Worm (Caenorhabditis elegans) whole organism, L2 larva: ENCODE measurements around the gene C15B12.8.
A peak's percentile ranks its signal among the peaks of the same experiment; 100 is the strongest.

ENCODE experiments used
- F13H6.1 ChIP-seq: sonication (generic microtip); optimal IDR thresholded peaks from 2 replicates; lab custom pipeline; 2016; ENCODE audit warnings: missing genetic modification characterization, missing compliant biosample characterization
- R02D3.7 ChIP-seq: fragments of 150-350 bp; optimal IDR thresholded peaks from 2 replicates; lab custom pipeline; 2014; ENCODE audit warnings: missing biosample characterization, missing genetic modification characterization
- aly-2 ChIP-seq: fragments of 150-350 bp; optimal IDR thresholded peaks from 2 replicates; lab custom pipeline; 2014; ENCODE audit warnings: missing biosample characterization, missing genetic modification characterization
- ama-1 ChIP-seq: fragments of 150-350 bp; optimal IDR thresholded peaks from 2 replicates; lab custom pipeline; 2018; ENCODE audit warnings: inconsistent platforms
- ceh-16 ChIP-seq: fragments of 150-350 bp; optimal IDR thresholded peaks from 2 replicates; lab custom pipeline; 2014; ENCODE audit warnings: missing biosample characterization, missing genetic modification characterization
- ceh-82 ChIP-seq: fragments of 150-350 bp; optimal IDR thresholded peaks from 2 replicates; lab custom pipeline; 2014; ENCODE audit warnings: missing biosample characterization, missing genetic modification characterization
- crh-2 ChIP-seq: sonication (generic microtip); optimal IDR thresholded peaks from 2 replicates; lab custom pipeline; 2017; ENCODE audit warnings: missing biosample characterization, missing genetic modification characterization
- dmd-4 ChIP-seq: sonication (generic microtip); optimal IDR thresholded peaks from 2 replicates; lab custom pipeline; 2017; ENCODE audit warnings: missing biosample characterization, missing genetic modification characterization
- egl-27 ChIP-seq: sonication (generic microtip); optimal IDR thresholded peaks from 3 replicates; lab custom pipeline; 2017; ENCODE audit warnings: missing biosample characterization, missing genetic modification reagents, missing genetic modification characterization
- elt-1 ChIP-seq: fragments of 150-350 bp; optimal IDR thresholded peaks from 2 replicates; lab custom pipeline; 2014; ENCODE audit warnings: missing biosample characterization, missing genetic modification characterization
- elt-3 ChIP-seq: sonication (generic microtip); optimal IDR thresholded peaks from 2 replicates; lab custom pipeline; 2017; ENCODE audit warnings: missing biosample characterization, missing genetic modification characterization
- fos-1 ChIP-seq: fragments of 150-350 bp; optimal IDR thresholded peaks from 2 replicates; lab custom pipeline; 2014; ENCODE audit warnings: missing biosample characterization, missing genetic modification characterization
- gmeb-1 ChIP-seq: fragments of 150-350 bp; optimal IDR thresholded peaks from 2 replicates; lab custom pipeline; 2014; ENCODE audit warnings: missing biosample characterization, missing genetic modification characterization
- lin-13 ChIP-seq: fragments of 150-350 bp; optimal IDR thresholded peaks from 2 replicates; lab custom pipeline; 2014; ENCODE audit warnings: missing biosample characterization, missing genetic modification reagents, missing genetic modification characterization
- lsy-2 ChIP-seq, 2 experiments: fragments of 150-350 bp in 1 of 2; sonication (generic microtip) in 1 of 2; optimal IDR thresholded peaks; 2 replicates each; lab custom pipeline; 2014 to 2017; ENCODE audit warnings: missing biosample characterization in 2 of 2, missing genetic modification characterization in 2 of 2
- mab-5 ChIP-seq: fragments of 150-350 bp; optimal IDR thresholded peaks from 2 replicates; lab custom pipeline; 2014; ENCODE audit warnings: missing biosample characterization, missing genetic modification characterization
- mbf-1 ChIP-seq: sonication (generic microtip); optimal IDR thresholded peaks from 2 replicates; lab custom pipeline; 2017; ENCODE audit warnings: missing biosample characterization, missing genetic modification characterization
- mdl-1 ChIP-seq, 2 experiments: fragments of 150-350 bp in 1 of 2; sonication (generic microtip) in 1 of 2; optimal IDR thresholded peaks; 2 replicates each; lab custom pipeline; 2017; ENCODE audit warnings: missing biosample characterization in 2 of 2, missing genetic modification characterization in 2 of 2
- nhr-10 ChIP-seq: sonication (generic microtip); optimal IDR thresholded peaks from 2 replicates; lab custom pipeline; 2017; ENCODE audit warnings: missing biosample characterization, missing genetic modification characterization
- nhr-11 ChIP-seq: fragments of 150-350 bp; optimal IDR thresholded peaks from 2 replicates; lab custom pipeline; 2014; ENCODE audit warnings: missing biosample characterization, missing genetic modification characterization
- nhr-12 ChIP-seq: fragments of 150-350 bp; optimal IDR thresholded peaks from 2 replicates; lab custom pipeline; 2014; ENCODE audit warnings: missing biosample characterization, missing genetic modification characterization
- nhr-21 ChIP-seq: fragments of 150-350 bp; optimal IDR thresholded peaks from 2 replicates; lab custom pipeline; 2014; ENCODE audit warnings: missing biosample characterization, missing genetic modification characterization
- nhr-23 ChIP-seq: fragments of 150-350 bp; optimal IDR thresholded peaks from 2 replicates; lab custom pipeline; 2014; ENCODE audit warnings: missing biosample characterization, missing genetic modification reagents, missing genetic modification characterization
- nhr-237 ChIP-seq: fragments of 150-350 bp; optimal IDR thresholded peaks from 2 replicates; lab custom pipeline; 2014; ENCODE audit warnings: missing biosample characterization, missing genetic modification characterization
- nhr-6 ChIP-seq: fragments of 150-350 bp; optimal IDR thresholded peaks from 2 replicates; lab custom pipeline; 2014; ENCODE audit warnings: missing biosample characterization, missing genetic modification characterization
- peb-1 ChIP-seq: fragments of 150-350 bp; optimal IDR thresholded peaks from 2 replicates; lab custom pipeline; 2014; ENCODE audit warnings: missing biosample characterization, missing genetic modification characterization
- sma-3 ChIP-seq: sonication (generic microtip); optimal IDR thresholded peaks from 2 replicates; lab custom pipeline; 2016; ENCODE audit warnings: missing genetic modification reagents, missing genetic modification characterization, missing compliant biosample characterization
- sma-9 ChIP-seq, 2 experiments: fragments of 150-350 bp in 1 of 2; sonication (generic microtip) in 1 of 2; optimal IDR thresholded peaks; 2 replicates each; lab custom pipeline; 2014 to 2016; ENCODE audit warnings: missing genetic modification characterization in 2 of 2, mild to moderate bottlenecking in 1 of 2, missing biosample characterization in 1 of 2, missing compliant biosample characterization in 1 of 2, missing genetic modification reagents in 1 of 2, moderate library complexity in 1 of 2
- snpc-4 ChIP-seq: fragments of 150-350 bp; optimal IDR thresholded peaks from 2 replicates; lab custom pipeline; 2014; ENCODE audit warnings: missing biosample characterization, missing genetic modification characterization
- unc-39 ChIP-seq: fragments of 150-350 bp; optimal IDR thresholded peaks from 2 replicates; lab custom pipeline; 2014; ENCODE audit warnings: missing biosample characterization, missing genetic modification characterization
- unc-55 ChIP-seq: fragments of 150-350 bp; sonication (generic microtip); optimal IDR thresholded peaks from 3 replicates; lab custom pipeline; 2014; ENCODE audit warnings: missing biosample characterization, missing genetic modification reagents, missing genetic modification characterization
- unc-62 ChIP-seq: fragments of 150-350 bp; optimal IDR thresholded peaks from 2 replicates; lab custom pipeline; 2014; ENCODE audit warnings: missing biosample characterization, missing genetic modification reagents, missing genetic modification characterization
- zag-1 ChIP-seq: fragments of 150-350 bp; optimal IDR thresholded peaks from 2 replicates; lab custom pipeline; 2014; ENCODE audit warnings: missing biosample characterization, missing genetic modification characterization
- ztf-1 ChIP-seq: fragments of 200-800 bp; sonication (Bioruptor generic); conservative IDR thresholded peaks from 2 replicates; pipeline ENCODE4 v1.3.6; 2022; ENCODE audit warnings: missing genetic modification characterization, missing compliant biosample characterization
- ztf-11 ChIP-seq: sonication (generic microtip); optimal IDR thresholded peaks from 2 replicates; lab custom pipeline; 2017; ENCODE audit warnings: missing biosample characterization, missing genetic modification characterization
- ztf-4 ChIP-seq: fragments of 150-350 bp; optimal IDR thresholded peaks from 2 replicates; lab custom pipeline; 2014; ENCODE audit warnings: missing biosample characterization, missing genetic modification characterization

C15B12.8 gene

ce11 chrX:6448866-6449400 is 25.1 kb upstream of the C15B12.8 start, which contains the start of gene fah-1 (continued):
- TF ChIP-seq dmd-4 (tag; lab: Kevin White, UChicago) (no peak), sma-9 (GFP tag; optimal IDR thresholded peaks at IDR 0.05; lab: Kevin White, UChicago) (peak; percentile 86), sma-9 (tag; optimal IDR thresholded peaks at IDR 0.05; lab: Kevin White, UChicago) (no peak), unc-62 (GFP tag; lab: Kevin White, UChicago) (no peak), sma-3 (GFP tag; lab: Kevin White, UChicago) (peak; percentile 89), lin-13 (GFP tag; lab: Kevin White, UChicago) (no peak), nhr-23 (tag; lab: Kevin White, UChicago) (no peak), unc-55 (GFP tag; lab: Kevin White, UChicago) (no peak), nhr-21 (tag; lab: Kevin White, UChicago) (peak; percentile 58), nhr-10 (tag; lab: Kevin White, UChicago) (no peak), mab-5 (tag; lab: Kevin White, UChicago) (no peak), ama-1 (lab: Kevin White, UChicago) (no peak), aly-2 (tag; lab: Kevin White, UChicago) (no peak), elt-3 (no peak), R02D3.7 (no peak), mdl-1 (tag; optimal IDR thresholded peaks at IDR 0.05; lab: Kevin White, UChicago) (peak in 1 of 2 experiments; percentile 33), F13H6.1 (tag; lab: Kevin White, UChicago) (peak; percentile 32)

ce11 chrX:6450839-6451491 is 23.1 kb upstream of the C15B12.8 start, which contains the start of the genes grl-6 and K10C2.6:
Gene grl-6, minus strand, starts transcription at chrX:6450939.
Gene K10C2.6, plus strand, starts transcription at chrX:6451441.
- TF ChIP-seq nhr-6: no peak
- TF ChIP-seq ceh-82: no peak
- TF ChIP-seq dmd-4 (tag; lab: Kevin White, UChicago): no peak
- TF ChIP-seq nhr-12 (tag; lab: Kevin White, UChicago): no peak
- TF ChIP-seq, all 48 proteins: peak for 0

- TF ChIP-seq ama-1 (lab: Kevin White, UChicago): no peak
- TF ChIP-seq mab-5 (tag; lab: Kevin White, UChicago): no peak
- no peak for TF ChIP-seq nhr-10 (tag; lab: Kevin White, UChicago)
- no peak for TF ChIP-seq nhr-21 (tag; lab: Kevin White, UChicago)
- no peak for TF ChIP-seq zag-1
- TF ChIP-seq snpc-4 (tag; lab: Kevin White, UChicago): no peak
- TF ChIP-seq ztf-4 (tag; lab: Kevin White, UChicago): no peak
- no peak for TF ChIP-seq nhr-11 (tag; lab: Kevin White, UChicago)
- no peak for TF ChIP-seq mdl-1 (tag; optimal IDR thresholded peaks at IDR 0.05; lab: Kevin White, UChicago)
- TF ChIP-seq ztf-1: no peak
- TF ChIP-seq nhr-237 (tag; lab: Kevin White, UChicago): no peak
- TF ChIP-seq aly-2 (tag; lab: Kevin White, UChicago): no peak
- no peak for TF ChIP-seq unc-39 (tag; lab: Kevin White, UChicago)
- no peak for TF ChIP-seq peb-1 (tag; lab: Kevin White, UChicago)
- no peak for TF ChIP-seq ceh-16
- no peak for TF ChIP-seq mbf-1
- TF ChIP-seq ztf-11 (tag; lab: Kevin White, UChicago): no peak
- no peak for TF ChIP-seq elt-1 (tag; lab: Kevin White, UChicago)
- TF ChIP-seq R02D3.7: no peak
- no peak for TF ChIP-seq fos-1 (tag; lab: Kevin White, UChicago)
Measured at ce11 chrX:6455157-6455556, 18.9 kb upstream of the C15B12.8 start, which contains the start of gene nas-33. Gene nas-33, minus strand, starts transcription at chrX:6455257.

ce11 chrX:6456567-6456966 is 17.5 kb upstream of the C15B12.8 start, which contains the start of gene pept-1:
Gene pept-1, plus strand, starts transcription at chrX:6456872.
- TF ChIP-seq egl-27 (tag; lab: Kevin White, UChicago) (peak; percentile 44), F13H6.1 (tag; lab: Kevin White, UChicago) (peak; percentile 63), lsy-2 (tag; optimal IDR thresholded peaks at IDR 0.05; lab: Kevin White, UChicago) (no peak), gmeb-1 (peak; percentile 46), nhr-23 (tag; lab: Kevin White, UChicago) (no peak), fos-1 (tag; lab: Kevin White, UChicago) (peak; percentile 92), crh-2 (tag; lab: Kevin White, UChicago) (peak; percentile 70), sma-9 (GFP tag; optimal IDR thresholded peaks at IDR 0.05; lab: Kevin White, UChicago) (peak; percentile 68), sma-9 (tag; optimal IDR thresholded peaks at IDR 0.05; lab: Kevin White, UChicago) (no peak)
- TF ChIP-seq, all 48 proteins: peak for 6
